Fruit fly (Drosophila melanogaster): ENCODE data around the gene por.

por gene

DNA sequence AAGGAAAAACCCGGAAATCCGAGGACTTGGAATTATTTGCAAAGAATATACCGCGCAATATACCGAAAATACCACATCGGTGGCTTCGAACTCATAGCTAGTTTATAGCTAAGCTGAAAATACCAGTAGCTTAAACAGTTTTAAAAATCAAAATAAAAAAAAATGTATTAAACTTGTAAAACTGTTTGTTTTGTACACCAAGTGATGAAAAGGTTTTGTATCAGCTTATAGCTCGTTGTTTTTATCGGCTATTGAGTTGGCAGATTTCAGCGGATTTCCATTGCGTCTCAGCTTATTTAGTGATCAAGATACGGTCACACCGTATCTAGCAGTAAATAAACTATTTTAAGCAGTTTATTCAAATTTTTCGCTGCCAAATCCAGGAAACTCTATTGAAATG, at the start of gene por, which contains the start of gene CG6179:
Gene por, minus strand, starts transcription at position 64 of the 400 bp plus-strand sequence.
Gene CG6179, plus strand, starts transcription at position 292 of the 400 bp plus-strand sequence.
- TF ChIP-seq CG17801 (GFP tag; optimal IDR thresholded peaks at IDR 0.05; ENCODE audit: partially characterized antibody) = no peak

DNA sequence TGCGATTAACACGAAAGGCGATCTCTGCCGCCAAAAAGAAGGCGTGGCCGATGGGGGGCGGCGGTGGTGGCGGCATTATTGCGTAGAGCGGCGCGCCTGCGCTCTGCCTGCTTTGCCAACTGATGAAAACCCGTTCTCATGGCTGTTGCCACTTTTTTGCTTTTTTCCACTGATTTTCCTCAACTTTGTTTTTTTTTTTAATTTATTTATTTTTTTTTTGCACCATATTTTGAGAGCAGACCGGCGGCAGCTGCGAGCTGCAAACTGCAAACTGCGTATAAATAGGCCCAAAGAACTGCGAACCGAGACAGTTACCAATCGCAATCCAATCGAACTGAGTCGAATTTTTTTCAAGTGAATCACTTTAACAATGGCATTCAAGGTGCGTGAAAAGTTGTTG, 42.5 kb upstream of the por start, which contains the start of gene CG42323:
Gene CG42323, plus strand, starts transcription at position 302 of the 400 bp plus-strand sequence.
- no peak for TF ChIP-seq CG17801 (GFP tag; optimal IDR thresholded peaks at IDR 0.05; ENCODE audit: partially characterized antibody)

DNA sequence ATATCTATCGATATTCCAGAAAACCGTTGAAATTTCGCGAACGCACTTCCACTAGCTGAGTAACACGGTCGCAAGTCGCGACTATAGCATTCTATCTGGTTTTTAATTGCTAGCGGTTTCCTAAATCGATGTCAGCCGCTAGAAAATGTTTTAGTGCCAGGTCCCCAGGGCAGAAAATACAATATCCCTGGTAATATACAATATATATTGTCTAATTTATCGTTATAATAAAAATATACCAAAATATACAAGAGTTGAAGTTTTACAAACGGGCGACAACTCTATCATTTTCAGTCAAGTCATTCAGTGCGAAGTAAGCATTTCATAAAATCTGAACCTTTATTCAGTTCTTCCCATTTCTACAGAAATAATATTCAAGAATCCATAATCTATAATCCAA, 35.5 kb upstream of the por start, which contains the start of gene CG15056:
Gene CG15056, plus strand, starts transcription at position 301 of the 400 bp plus-strand sequence.
- TF ChIP-seq CG17801 (GFP tag; optimal IDR thresholded peaks at IDR 0.05; ENCODE audit: partially characterized antibody) = no peak

DNA sequence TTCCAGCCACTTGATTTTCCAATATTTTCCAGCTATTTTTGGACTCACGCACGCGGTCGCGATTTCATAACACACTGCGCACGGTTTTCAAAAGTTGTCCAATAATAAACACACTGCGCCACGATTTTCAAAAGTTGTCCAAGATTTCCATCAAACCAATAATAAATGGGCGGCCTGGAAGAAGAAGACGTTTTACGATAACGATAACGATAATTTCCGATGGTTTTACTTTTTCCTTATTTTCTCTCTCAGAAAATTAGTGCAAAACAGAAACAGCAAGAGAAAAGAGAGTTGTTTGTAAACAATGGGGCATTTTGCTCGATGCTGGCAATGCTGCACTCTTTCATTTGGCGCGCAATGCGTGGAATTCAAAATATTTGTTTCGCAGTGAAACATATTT, 30.3 kb upstream of the por start, which contains the start of gene Nt5b:
Gene Nt5b, minus strand, starts transcription at position 207 of the 400 bp plus-strand sequence.
- no peak for TF ChIP-seq CG17801 (GFP tag; optimal IDR thresholded peaks at IDR 0.05; ENCODE audit: partially characterized antibody)

DNA sequence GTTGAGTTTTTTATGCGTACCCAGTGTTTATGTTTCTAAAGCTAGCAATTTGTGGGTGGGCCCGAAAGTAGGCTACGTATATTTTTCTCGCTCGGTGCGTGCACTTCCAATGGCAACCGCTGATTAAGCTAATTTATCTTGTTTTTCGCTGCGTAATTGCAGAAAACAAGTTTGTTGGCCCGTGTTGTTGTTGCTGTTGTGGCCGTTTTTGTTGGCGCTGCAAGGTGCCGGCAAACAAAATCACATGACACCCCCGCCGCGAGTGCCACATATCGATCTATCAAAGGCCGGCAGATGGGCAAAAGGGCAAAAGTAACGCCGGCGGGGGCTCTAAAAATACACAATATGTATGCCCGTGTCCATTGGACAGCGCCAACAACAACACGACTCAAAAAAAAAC, 29.8 kb upstream of the por start:
- TF ChIP-seq CG17801 (GFP tag; optimal IDR thresholded peaks at IDR 0.05; ENCODE audit: partially characterized antibody) = no peak

DNA sequence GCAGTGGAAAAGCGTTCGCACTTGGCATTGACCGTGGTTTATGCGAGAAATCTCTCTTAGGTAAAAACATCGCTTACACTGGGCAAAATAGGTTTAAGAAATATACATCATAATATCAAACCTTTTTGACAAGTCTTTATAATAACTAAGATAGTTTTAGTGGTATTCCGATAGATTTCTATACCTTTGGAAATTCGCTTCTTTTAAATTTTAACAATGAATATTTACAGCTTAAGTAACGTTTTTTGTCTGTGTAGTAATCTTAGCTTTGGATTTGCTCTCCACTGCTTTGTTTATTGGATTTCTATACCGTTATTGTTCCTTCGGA, 27.7 kb upstream of the por start:
- peak; percentile 47 for TF ChIP-seq CG17801 (GFP tag; optimal IDR thresholded peaks at IDR 0.05; ENCODE audit: partially characterized antibody)

DNA sequence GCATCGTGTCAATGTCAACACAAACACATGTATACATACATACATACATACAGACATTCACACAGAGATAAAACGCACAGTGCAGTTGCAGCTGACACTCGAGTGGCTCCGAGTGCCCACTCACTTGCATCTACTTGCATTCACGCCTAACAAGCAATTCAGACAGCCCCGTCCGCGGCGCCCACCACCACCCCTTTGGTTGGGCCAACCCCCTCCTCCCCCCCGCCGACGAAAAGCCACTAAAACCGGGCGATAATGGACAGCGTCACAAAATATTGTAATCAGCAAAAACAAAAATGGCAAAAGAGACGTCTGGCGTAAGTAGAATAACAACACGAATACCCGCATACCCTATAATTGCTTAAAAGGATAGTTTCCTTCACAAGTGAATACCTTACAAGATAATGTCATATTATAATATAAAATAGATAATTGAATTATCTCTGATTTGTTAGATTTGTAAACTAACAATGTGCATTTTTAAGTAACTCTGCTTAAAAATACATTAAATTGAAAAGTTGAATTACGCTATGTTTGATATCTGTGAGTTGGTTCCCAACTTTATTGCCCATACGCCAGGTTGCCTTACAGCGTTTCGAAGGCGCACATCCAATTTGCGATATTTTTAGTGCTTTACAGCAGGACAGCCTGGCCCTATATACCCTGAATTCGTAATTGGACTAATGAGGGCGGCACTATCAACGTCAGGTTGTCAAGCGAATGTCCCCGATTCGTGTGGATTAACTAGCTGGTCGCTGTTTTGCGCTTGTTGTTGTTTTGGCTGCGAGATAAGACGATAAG, 27.1 kb upstream of the por start:
- TF ChIP-seq CG17801 (GFP tag; optimal IDR thresholded peaks at IDR 0.05; ENCODE audit: partially characterized antibody) = no peak

DNA sequence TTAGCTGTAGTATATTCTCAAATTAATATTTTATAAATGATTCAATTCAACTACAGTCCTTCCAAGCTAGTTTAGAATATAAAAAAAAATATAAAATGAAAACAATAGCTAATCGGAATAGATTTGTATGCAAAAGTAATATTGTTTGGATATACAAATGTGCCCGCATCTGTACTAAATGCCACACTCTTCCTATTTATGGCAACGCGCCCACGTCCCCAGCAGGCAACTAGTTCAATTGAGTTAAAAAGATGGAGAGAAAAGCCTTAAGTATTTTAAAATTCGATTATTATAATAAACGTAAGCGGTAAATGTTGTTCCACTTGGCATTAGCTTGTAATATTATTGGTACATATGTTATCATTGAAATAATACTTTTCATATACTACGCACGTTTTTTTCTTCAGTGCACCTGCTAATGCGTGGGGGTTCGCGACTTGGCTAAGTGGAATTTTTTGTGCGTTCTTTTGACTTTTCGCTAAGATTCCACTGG, 26.0 kb upstream of the por start:
- no peak for TF ChIP-seq CG17801 (GFP tag; optimal IDR thresholded peaks at IDR 0.05; ENCODE audit: partially characterized antibody)

DNA sequence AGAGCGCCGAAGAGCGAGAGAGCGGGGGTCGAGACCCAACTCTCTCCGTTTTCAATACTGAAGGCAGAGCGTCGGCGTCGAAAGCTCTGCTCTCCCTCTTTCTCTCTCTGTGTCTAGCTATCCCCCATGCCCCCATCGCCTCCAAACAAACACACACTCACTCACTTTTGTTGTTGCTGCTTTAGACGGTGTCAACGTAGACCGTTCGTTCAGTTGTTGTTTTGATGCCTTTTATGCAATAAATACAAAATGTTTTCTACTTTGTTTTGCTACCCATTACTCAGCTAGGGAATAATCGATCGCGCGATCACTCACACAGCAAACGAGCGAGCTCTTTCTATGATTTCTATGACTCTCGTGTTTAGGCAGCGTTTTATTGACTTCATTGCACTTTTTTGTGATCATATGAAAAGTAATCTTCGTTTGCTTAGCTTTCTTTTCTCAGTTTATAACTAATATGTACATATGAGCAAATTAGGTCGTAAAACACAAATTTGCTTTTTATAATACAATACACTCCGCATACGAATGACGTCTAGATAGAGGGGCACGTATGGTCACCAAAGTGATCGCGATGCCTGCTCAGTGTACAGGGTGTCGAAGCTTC, 25.1 kb upstream of the por start:
- no peak for TF ChIP-seq CG17801 (GFP tag; optimal IDR thresholded peaks at IDR 0.05; ENCODE audit: partially characterized antibody)

DNA sequence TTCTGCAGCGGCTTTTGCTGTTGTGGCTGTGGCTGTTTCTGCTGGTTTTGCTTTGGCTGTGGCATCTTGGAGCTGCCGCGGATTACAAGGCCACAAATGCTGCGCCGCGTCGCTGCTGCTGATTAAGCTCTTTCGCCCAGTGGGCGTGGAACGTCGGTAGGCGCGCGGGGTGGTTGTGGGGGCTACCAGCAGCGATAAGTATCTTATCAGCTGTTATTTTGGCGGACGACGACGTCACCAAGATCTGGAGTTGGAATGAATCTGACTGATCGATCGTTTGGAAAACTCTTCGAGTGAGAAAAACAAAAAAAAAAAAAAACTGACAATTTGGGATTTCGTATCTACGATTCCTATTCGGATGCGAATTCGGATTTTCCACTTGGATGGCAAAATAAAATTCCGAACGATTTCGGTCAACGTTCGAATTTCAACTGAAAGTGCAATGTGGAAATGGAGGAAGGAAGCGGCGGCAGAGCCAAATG, 24.5 kb upstream of the por start:
- no peak for TF ChIP-seq CG17801 (GFP tag; optimal IDR thresholded peaks at IDR 0.05; ENCODE audit: partially characterized antibody)

DNA sequence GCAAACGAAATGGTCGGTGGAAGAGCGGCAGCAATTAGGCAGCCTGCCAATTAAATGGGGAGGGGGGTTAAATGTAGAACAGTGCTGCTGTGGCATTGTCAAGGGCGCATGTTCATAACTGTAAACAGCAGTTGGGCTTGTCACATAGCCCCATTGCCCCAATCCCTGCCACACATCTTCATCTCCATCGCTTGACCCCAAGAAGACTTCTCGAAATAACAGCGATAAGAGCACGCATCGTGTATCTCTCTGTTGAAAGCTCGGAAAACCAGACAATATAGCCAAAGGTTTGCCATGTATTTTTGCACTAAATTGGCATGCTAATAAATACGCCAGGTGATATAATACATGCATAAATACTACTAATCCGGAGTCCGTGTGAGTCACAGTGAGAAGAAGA, 22.9 kb upstream of the por start:
- no peak for TF ChIP-seq CG17801 (GFP tag; optimal IDR thresholded peaks at IDR 0.05; ENCODE audit: partially characterized antibody)

DNA sequence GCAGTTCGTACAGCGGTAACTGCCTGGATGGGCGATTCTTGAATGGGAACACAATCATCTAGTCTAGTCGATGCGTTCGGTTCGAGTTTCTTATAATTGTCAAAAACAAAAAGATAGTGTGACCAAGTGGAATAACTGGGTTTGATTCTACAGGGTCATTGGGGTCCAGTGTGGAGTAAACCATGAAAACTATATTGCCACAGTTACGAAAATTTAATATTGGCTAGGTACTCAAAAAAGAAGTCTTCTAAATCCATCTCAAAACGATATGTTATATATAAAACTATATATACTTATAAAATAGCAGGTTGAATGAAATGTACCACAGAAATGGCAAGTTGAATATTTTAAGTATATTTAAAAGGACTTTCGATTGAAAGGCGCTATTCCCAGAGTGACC, 20.3 kb upstream of the por start, which contains the start of gene CG34328:
Gene CG34328, minus strand, starts transcription at position 101 of the 400 bp plus-strand sequence.
- TF ChIP-seq CG17801 (GFP tag; optimal IDR thresholded peaks at IDR 0.05; ENCODE audit: partially characterized antibody) = no peak

DNA sequence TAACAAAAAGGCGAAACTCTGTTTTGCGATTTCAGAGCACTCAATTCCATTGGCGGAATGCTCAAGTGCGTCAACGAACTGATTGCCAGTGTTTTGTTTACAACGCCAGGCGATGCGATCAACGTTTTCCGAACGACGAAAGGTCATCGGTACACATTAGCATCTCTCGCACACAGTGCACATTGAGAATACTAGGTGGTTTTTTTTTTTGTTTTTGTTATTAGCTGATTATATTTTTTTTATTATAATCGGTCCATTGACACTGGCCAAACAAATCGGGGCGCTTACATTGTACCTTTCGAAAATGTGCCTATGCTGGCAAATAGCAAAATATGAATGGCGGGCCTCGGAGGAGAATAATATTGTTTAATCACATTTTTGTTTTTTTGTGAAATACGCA, 15.5 kb upstream of the por start:
- TF ChIP-seq CG17801 (GFP tag; optimal IDR thresholded peaks at IDR 0.05; ENCODE audit: partially characterized antibody) = no peak

DNA sequence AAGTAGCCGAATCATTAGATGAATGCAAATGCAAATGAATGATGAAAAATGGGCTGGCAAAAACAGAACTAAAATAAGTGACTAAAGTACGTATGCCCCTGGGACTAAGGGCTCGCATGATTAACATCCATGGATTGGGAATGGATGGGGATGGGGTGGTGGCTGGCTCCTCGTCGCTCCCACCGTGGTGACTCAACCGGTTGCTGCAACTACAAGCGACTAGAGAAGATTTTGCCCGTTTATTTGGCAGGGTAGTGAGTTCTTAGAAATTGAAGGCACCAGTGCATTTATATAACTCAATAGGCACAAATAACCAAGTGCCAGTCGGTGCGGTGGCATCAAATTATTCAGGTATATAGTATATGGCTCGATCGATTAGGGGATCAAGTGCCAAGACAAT, 7.1 kb upstream of the por start, which contains the start of gene Tsf1:
Gene Tsf1, plus strand, starts transcription at position 301 of the 400 bp plus-strand sequence.
- TF ChIP-seq CG17801 (GFP tag; optimal IDR thresholded peaks at IDR 0.05; ENCODE audit: partially characterized antibody) = no peak

DNA sequence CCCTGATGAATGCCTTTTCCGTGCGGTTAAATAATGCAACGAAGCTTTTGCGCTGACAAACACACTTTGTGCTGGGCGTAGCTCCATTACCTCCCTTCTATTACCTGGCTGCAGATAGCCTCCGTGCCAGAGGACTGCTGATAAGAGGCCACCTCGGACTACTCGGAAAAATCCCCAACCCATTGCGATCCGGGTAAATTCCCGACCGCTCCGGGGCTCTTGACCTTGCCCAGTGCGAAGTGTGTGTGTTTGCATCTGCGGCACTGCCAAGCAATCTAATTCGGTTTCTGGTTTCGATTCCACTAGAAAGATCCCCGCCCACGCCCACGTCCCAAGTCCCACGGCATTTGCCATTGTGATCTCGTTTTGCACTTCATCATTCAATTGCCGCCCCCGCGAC, 6.1 kb upstream of the por start:
- TF ChIP-seq CG17801 (GFP tag; optimal IDR thresholded peaks at IDR 0.05; ENCODE audit: partially characterized antibody) = no peak

DNA sequence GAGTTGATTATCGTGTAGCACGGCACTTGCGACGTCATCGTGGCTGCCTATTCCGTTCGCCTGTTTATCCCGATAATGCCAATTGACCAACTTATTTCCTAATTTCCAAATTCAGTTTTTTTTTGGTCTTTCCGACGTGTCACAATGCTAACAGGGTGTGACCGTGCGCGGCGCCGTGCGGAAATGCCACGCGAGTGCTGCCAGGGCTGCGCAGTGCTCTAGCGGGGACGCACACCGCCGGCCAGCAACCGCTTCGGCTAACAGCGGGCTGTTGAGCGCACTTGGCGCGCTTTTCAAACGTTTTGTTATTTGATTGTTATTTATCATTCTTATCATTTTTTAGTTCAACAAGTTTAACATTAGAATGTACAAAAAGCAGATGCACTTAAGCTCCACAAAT, 5.4 kb upstream of the por start, which contains the start of gene betaCOP:
Gene betaCOP, minus strand, starts transcription at position 187 of the 400 bp plus-strand sequence.
- no peak for TF ChIP-seq CG17801 (GFP tag; optimal IDR thresholded peaks at IDR 0.05; ENCODE audit: partially characterized antibody)
